Worm (Caenorhabditis elegans): ENCODE measurements around the gene C06A1.7.

C06A1.7 gene

ce11 chrII:10564578-10564977 is at the start of gene C06A1.7, which contains the start of gene C06A1.6:
TSS of gene C06A1.7 (plus strand) at chrII:10564891.
TSS of gene C06A1.6 (minus strand) at chrII:10564678.
- TF ChIP-seq T23F11.4 (GFP tag; optimal IDR thresholded peaks at IDR 0.05) (no peak), ceh-31 (tag; optimal IDR thresholded peaks at IDR 0.05) (no peak), ceh-45 (GFP tag; IDR thresholded peaks at IDR 0.05) (no peak), ceh-18 (tag; optimal IDR thresholded peaks at IDR 0.05) (no peak), hlh-13 (GFP tag; optimal IDR thresholded peaks at IDR 0.05) (no peak), unc-55 (GFP tag; optimal IDR thresholded peaks at IDR 0.05) (no peak), unc-3 (GFP tag; conservative IDR thresholded peaks at IDR 0.05) (no peak), unc-3 (tag; optimal IDR thresholded peaks at IDR 0.05) (no peak), zip-5 (tag; optimal IDR thresholded peaks at IDR 0.05) (no peak), K02D7.2 (tag; optimal IDR thresholded peaks at IDR 0.05) (no peak)

ce11 chrII:10515422-10515821 is 49.3 kb upstream of the C06A1.7 start:
- TF ChIP-seq ahr-1 (tag; optimal IDR thresholded peaks at IDR 0.05): no peak
- TF ChIP-seq ztf-16 (tag; optimal IDR thresholded peaks at IDR 0.05): no peak
- TF ChIP-seq ttx-3 (tag; optimal IDR thresholded peaks at IDR 0.05): no peak
- no peak for TF ChIP-seq ceh-45 (GFP tag; IDR thresholded peaks at IDR 0.05)
- TF ChIP-seq npax-4 (tag; optimal IDR thresholded peaks at IDR 0.05): no peak
- no peak for TF ChIP-seq fax-1 (tag; optimal IDR thresholded peaks at IDR 0.05)
- TF ChIP-seq hlh-6 (tag; optimal IDR thresholded peaks at IDR 0.05): no peak
- TF ChIP-seq ceh-24 (tag; optimal IDR thresholded peaks at IDR 0.05): no peak
- TF ChIP-seq ceh-9 (tag; optimal IDR thresholded peaks at IDR 0.05): no peak
- no peak for TF ChIP-seq unc-55 (GFP tag; optimal IDR thresholded peaks at IDR 0.05)
- TF ChIP-seq fkh-6 (tag; optimal IDR thresholded peaks at IDR 0.05): no peak
- TF ChIP-seq pqm-1 (tag; optimal IDR thresholded peaks at IDR 0.05): no peak
- no peak for TF ChIP-seq sdc-2 (tag; optimal IDR thresholded peaks at IDR 0.05)
- no peak for TF ChIP-seq hlh-8 (tag; optimal IDR thresholded peaks at IDR 0.05)
- no peak for TF ChIP-seq C38D4.7 (GFP tag; optimal IDR thresholded peaks at IDR 0.05)
- no peak for TF ChIP-seq dmd-4 (tag; optimal IDR thresholded peaks at IDR 0.05; ENCODE audit: borderline replicate concordance)
- TF ChIP-seq tbx-7 (tag; optimal IDR thresholded peaks at IDR 0.05): no peak
- TF ChIP-seq eyg-1 (tag; optimal IDR thresholded peaks at IDR 0.05): no peak
- no peak for TF ChIP-seq elt-2 (tag; optimal IDR thresholded peaks at IDR 0.05)

- TF ChIP-seq T23F11.4 (GFP tag; optimal IDR thresholded peaks at IDR 0.05) (no peak), unc-42 (tag; optimal IDR thresholded peaks at IDR 0.05) (no peak), gmeb-2 (tag; optimal IDR thresholded peaks at IDR 0.05) (no peak), nhr-11 (tag; optimal IDR thresholded peaks at IDR 0.05) (no peak), ceh-18 (tag; optimal IDR thresholded peaks at IDR 0.05) (no peak), madf-2 (tag; optimal IDR thresholded peaks at IDR 0.05) (no peak), unc-3 (GFP tag; conservative IDR thresholded peaks at IDR 0.05) (no peak), unc-3 (tag; optimal IDR thresholded peaks at IDR 0.05) (no peak), ref-2 (tag; optimal IDR thresholded peaks at IDR 0.05) (no peak)
Observed at ce11 chrII:10516375-10516774, 48.3 kb upstream of the C06A1.7 start.

- TF ChIP-seq che-1 (tag; optimal IDR thresholded peaks at IDR 0.05): no peak
- no peak for TF ChIP-seq dmd-4 (tag; optimal IDR thresholded peaks at IDR 0.05; ENCODE audit: borderline replicate concordance)
- TF ChIP-seq C38D4.7 (GFP tag; optimal IDR thresholded peaks at IDR 0.05): no peak
- no peak for TF ChIP-seq madf-2 (tag; optimal IDR thresholded peaks at IDR 0.05)
- no peak for TF ChIP-seq ztf-16 (tag; optimal IDR thresholded peaks at IDR 0.05)
- TF ChIP-seq rnt-1 (tag; optimal IDR thresholded peaks at IDR 0.05): no peak
- TF ChIP-seq elt-4 (tag; optimal IDR thresholded peaks at IDR 0.05): no peak
- TF ChIP-seq sox-2 (GFP tag; IDR thresholded peaks at IDR 0.05): no peak
Observed at ce11 chrII:10519017-10519416, 45.7 kb upstream of the C06A1.7 start, which contains the start of gene F59B10.4. TSS of gene F59B10.4 (minus strand) at chrII:10519117.

ce11 chrII:10519863-10520262 is 44.8 kb upstream of the C06A1.7 start:
- TF ChIP-seq eyg-1 (tag; optimal IDR thresholded peaks at IDR 0.05): no peak
- TF ChIP-seq pros-1 (tag; optimal IDR thresholded peaks at IDR 0.05): no peak
- TF ChIP-seq tbx-2 (tag; optimal IDR thresholded peaks at IDR 0.05): no peak
- TF ChIP-seq nhr-232 (tag; optimal IDR thresholded peaks at IDR 0.05): no peak
- TF ChIP-seq ceh-18 (tag; optimal IDR thresholded peaks at IDR 0.05): no peak
- no peak for TF ChIP-seq ceh-31 (tag; optimal IDR thresholded peaks at IDR 0.05)
- no peak for TF ChIP-seq C08G9.2 (tag; optimal IDR thresholded peaks at IDR 0.05)
- no peak for TF ChIP-seq hlh-15 (tag; optimal IDR thresholded peaks at IDR 0.05)

Data from whole organism, late embryonic.